Worm (Caenorhabditis elegans) whole organism, L4/young adult: ENCODE data around the gene C32D5.8.

ENCODE experiments used
- W03F9.2 ChIP-seq: fragments of 150-350 bp; optimal IDR thresholded peaks from 2 replicates; lab custom pipeline; 2014; ENCODE audit warnings: missing biosample characterization, missing genetic modification characterization
- dao-5 ChIP-seq: sonication (generic microtip); optimal IDR thresholded peaks from 2 replicates; lab custom pipeline; 2016; ENCODE audit warnings: missing genotype, missing genetic modification characterization, moderate library complexity, missing compliant biosample characterization
- him-1 ChIP-seq: sonication (generic microtip); optimal IDR thresholded peaks from 2 replicates; lab custom pipeline; 2016; ENCODE audit warnings: missing genotype, missing genetic modification reagents, missing genetic modification characterization, missing compliant biosample characterization

The C32D5.8 gene

ce11 chrII:6345195-6346158 lies at the start of gene C32D5.8:
TSS of gene C32D5.8 (minus strand) at chrII:6345964.
- TF ChIP-seq him-1 (tag; lab: Kevin White, UChicago): no peak
- TF ChIP-seq W03F9.2: no peak
- no peak for TF ChIP-seq dao-5 (tag; lab: Kevin White, UChicago)

- TF ChIP-seq him-1 (tag; lab: Kevin White, UChicago): no peak
- TF ChIP-seq W03F9.2: no peak
- TF ChIP-seq dao-5 (tag; lab: Kevin White, UChicago): no peak
These were observed 48.3 kb upstream of the C32D5.8 start for ce11 chrII:6394037-6394436.

ce11 chrII:6391195-6391594 lies 45.4 kb upstream of the C32D5.8 start, which contains the start of gene F58F12.3:
TSS of gene F58F12.3 (minus strand) at chrII:6391295.
- TF ChIP-seq W03F9.2 (no peak), dao-5 (tag; lab: Kevin White, UChicago) (no peak), him-1 (tag; lab: Kevin White, UChicago) (no peak)

- TF ChIP-seq W03F9.2: no peak
- TF ChIP-seq him-1 (tag; lab: Kevin White, UChicago): no peak
- TF ChIP-seq dao-5 (tag; lab: Kevin White, UChicago): no peak
These were observed 42.2 kb upstream of the C32D5.8 start, which contains the start of gene F58F12.2 for ce11 chrII:6387937-6388336. TSS of gene F58F12.2 (minus strand) at chrII:6388037.

- TF ChIP-seq dao-5 (tag; lab: Kevin White, UChicago): no peak
These were observed 40.7 kb upstream of the C32D5.8 start, which contains the start of gene F58F12.4 for ce11 chrII:6386467-6386866. TSS of gene F58F12.4 (plus strand) at chrII:6386767.

ce11 chrII:6383183-6383695 lies 37.5 kb upstream of the C32D5.8 start, which contains the start of gene F58F12.1:
TSS of gene F58F12.1 (plus strand) at chrII:6383645.
- TF ChIP-seq him-1 (tag; lab: Kevin White, UChicago) (peak; percentile 30), dao-5 (tag; lab: Kevin White, UChicago) (no peak), W03F9.2 (peak; percentile 83)

ce11 chrII:6380866-6381265 lies 35.1 kb upstream of the C32D5.8 start, which contains the start of gene F58F12.12:
TSS of gene F58F12.12 (plus strand) at chrII:6381166.
- no peak for TF ChIP-seq dao-5 (tag; lab: Kevin White, UChicago)

- TF ChIP-seq W03F9.2: no peak
- TF ChIP-seq dao-5 (tag; lab: Kevin White, UChicago): no peak
- no peak for TF ChIP-seq him-1 (tag; lab: Kevin White, UChicago)
These were observed 33.3 kb upstream of the C32D5.8 start for ce11 chrII:6379038-6379563.

- no peak for TF ChIP-seq dao-5 (tag; lab: Kevin White, UChicago)
- TF ChIP-seq W03F9.2: no peak
- TF ChIP-seq him-1 (tag; lab: Kevin White, UChicago): no peak
These were observed 31.7 kb upstream of the C32D5.8 start for ce11 chrII:6377381-6377948.

- TF ChIP-seq him-1 (tag; lab: Kevin White, UChicago): no peak
- no peak for TF ChIP-seq dao-5 (tag; lab: Kevin White, UChicago)
- no peak for TF ChIP-seq W03F9.2
These were observed 30.9 kb upstream of the C32D5.8 start for ce11 chrII:6376693-6377092.

ce11 chrII:6374646-6375045 lies 28.9 kb upstream of the C32D5.8 start:
- TF ChIP-seq W03F9.2: no peak
- TF ChIP-seq dao-5 (tag; lab: Kevin White, UChicago): no peak

- no peak for TF ChIP-seq dao-5 (tag; lab: Kevin White, UChicago)
These were observed 27.6 kb upstream of the C32D5.8 start for ce11 chrII:6373361-6373760.

- TF ChIP-seq W03F9.2 (no peak), him-1 (tag; lab: Kevin White, UChicago) (no peak), dao-5 (tag; lab: Kevin White, UChicago) (no peak)
These were observed 25.2 kb upstream of the C32D5.8 start, which contains the start of gene lin-23 for ce11 chrII:6371003-6371402. TSS of gene lin-23 (plus strand) at chrII:6371303.

ce11 chrII:6370110-6370509 lies 24.3 kb upstream of the C32D5.8 start:
- TF ChIP-seq dao-5 (tag; lab: Kevin White, UChicago) (no peak), W03F9.2 (peak; percentile 81)
